Fruit fly (Drosophila melanogaster): ENCODE results near the gene Nmdmc.

Nmdmc gene

DNA sequence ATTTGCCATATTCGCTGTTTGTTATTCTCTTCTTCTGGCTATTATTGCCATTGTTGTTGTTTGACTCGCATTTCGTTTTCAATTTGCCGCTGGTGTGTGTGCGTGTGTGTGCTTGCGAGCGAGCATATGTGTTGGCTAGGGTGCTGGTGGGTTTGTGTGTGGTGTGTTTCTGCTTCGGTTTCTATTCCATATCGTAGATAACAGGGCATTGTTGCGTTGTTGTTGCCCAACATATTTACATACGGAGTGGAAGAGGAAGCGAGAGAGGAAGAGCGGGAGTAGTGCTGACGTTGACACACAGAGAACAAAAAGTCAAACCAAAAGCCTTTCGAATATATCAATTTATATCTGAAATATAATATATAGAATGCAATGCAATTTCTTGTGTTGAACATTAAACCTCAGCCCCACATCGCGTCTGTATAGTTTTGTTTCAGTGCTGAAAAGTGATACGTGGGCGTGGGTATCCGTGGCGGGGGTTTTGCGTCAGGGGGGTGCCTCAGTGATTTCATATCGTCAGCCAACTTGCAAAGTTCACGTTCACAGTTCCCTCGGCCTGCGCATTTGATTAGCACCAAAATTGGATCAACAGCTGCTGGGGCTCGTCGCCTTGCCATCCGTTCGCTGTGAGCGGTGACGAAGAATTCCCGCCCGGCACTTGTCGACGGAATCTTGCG is 4.2 kb upstream of the Nmdmc start (continued):
- TF ChIP-seq Dek (tag; optimal IDR thresholded peaks at IDR 0.05) (peak; percentile 72), CG2678 (tag; optimal IDR thresholded peaks at IDR 0.05) (peak; percentile 78), HHEX (GFP tag; optimal IDR thresholded peaks at IDR 0.05) (peak; percentile 80), CG2120 (GFP tag; optimal IDR thresholded peaks at IDR 0.05) (peak; percentile 67), maf-S (GFP tag; optimal IDR thresholded peaks at IDR 0.05) (no peak), CG7372 (GFP tag; IDR thresholded peaks at IDR 0.05) (no peak), CG1603 (tag; optimal IDR thresholded peaks at IDR 0.05) (peak; percentile 89), ssp (GFP tag; IDR thresholded peaks at IDR 0.05) (no peak), Dll (GFP tag; IDR thresholded peaks at IDR 0.05; ENCODE audit: partially characterized antibody) (no peak), D19B (GFP tag; optimal IDR thresholded peaks at IDR 0.05) (no peak), stc (GFP tag; IDR thresholded peaks at IDR 0.05) (no peak), CG7745 (tag; optimal IDR thresholded peaks at IDR 0.05) (no peak), her (GFP tag; optimal IDR thresholded peaks at IDR 0.05) (no peak), Med (GFP tag) (peak; percentile 0), CG13123 (GFP tag; optimal IDR thresholded peaks at IDR 0.05) (peak; percentile 11), slbo (GFP tag; IDR thresholded peaks at IDR 0.05) (no peak), vfl (GFP tag; optimal IDR thresholded peaks at IDR 0.05) (peak; percentile 71), trem (tag; optimal IDR thresholded peaks at IDR 0.05) (peak; percentile 13), run (tag; optimal IDR thresholded peaks at IDR 0.05) (no peak), nerfin-1 (tag; optimal IDR thresholded peaks at IDR 0.05) (peak; percentile 4), CG16863 (GFP tag; optimal IDR thresholded peaks at IDR 0.05) (no peak), Asciz (GFP tag; optimal IDR thresholded peaks at IDR 0.05) (peak; percentile 63), lilli (GFP tag; optimal IDR thresholded peaks at IDR 0.05) (peak; percentile 59), dati (GFP tag; IDR thresholded peaks at IDR 0.05) (no peak), CG10274 (GFP tag; optimal IDR thresholded peaks at IDR 0.05) (no peak), CG32772 (GFP tag; IDR thresholded peaks at IDR 0.05) (no peak), Hey (tag; optimal IDR thresholded peaks at IDR 0.05) (no peak), Usf (GFP tag; optimal IDR thresholded peaks at IDR 0.05) (no peak), gem (tag; optimal IDR thresholded peaks at IDR 0.05) (peak; percentile 81), CG8089 (GFP tag; optimal IDR thresholded peaks at IDR 0.05) (no peak), eve (GFP tag; optimal IDR thresholded peaks at IDR 0.05) (no peak), CG17802 (tag; optimal IDR thresholded peaks at IDR 0.05) (peak; percentile 53), pan (optimal IDR thresholded peaks at IDR 0.05) (no peak), pan (GFP tag; optimal IDR thresholded peaks at IDR 0.05 in 1 of 2, IDR thresholded peaks at IDR 0.05 in 1 of 2) (no peak), h (optimal IDR thresholded peaks at IDR 0.05) (no peak), ken (GFP tag; IDR thresholded peaks at IDR 0.05) (no peak), gro (GFP tag; optimal IDR thresholded peaks at IDR 0.05) (no peak), stwl (tag; optimal IDR thresholded peaks at IDR 0.05) (no peak), Antp (GFP tag; optimal IDR thresholded peaks at IDR 0.05) (no peak), CG31224 (GFP tag; IDR thresholded peaks at IDR 0.05) (no peak), CG31388 (GFP tag; optimal IDR thresholded peaks at IDR 0.05) (peak; percentile 30), CG4328 (GFP tag; optimal IDR thresholded peaks at IDR 0.05) (peak; percentile 71), z (GFP tag; IDR thresholded peaks at IDR 0.05) (no peak), CG14860 (GFP tag; IDR thresholded peaks at IDR 0.05; ENCODE audit: partially characterized antibody) (no peak), CG11247 (GFP tag; IDR thresholded peaks at IDR 0.05) (no peak), CG13287 (GFP tag; IDR thresholded peaks at IDR 0.05; ENCODE audit: partially characterized antibody) (no peak), CG1529 (GFP tag; optimal IDR thresholded peaks at IDR 0.05) (peak; percentile 64), H15 (GFP tag; IDR thresholded peaks at IDR 0.05) (no peak), CG10147 (GFP tag; optimal IDR thresholded peaks at IDR 0.05) (no peak), CG10543 (GFP tag; optimal IDR thresholded peaks at IDR 0.05) (peak; percentile 75), Atf-2 (GFP tag; optimal IDR thresholded peaks at IDR 0.05) (no peak)

All from whole organism, embryonic.